Fruit fly (Drosophila melanogaster) whole organism, embryonic: Measurements from ENCODE around the gene sky.

Experiments
- Abd-B ChIP-seq: fragments of 200-800 bp; sonication (Bioruptor generic); optimal IDR thresholded peaks from 2 replicates; lab custom pipeline; 2018; ENCODE audit warnings: missing biosample characterization, mild to moderate bottlenecking, missing genetic modification characterization, moderate library complexity
- Atf-2 ChIP-seq: fragments of 200-800 bp; sonication (Bioruptor generic); optimal IDR thresholded peaks from 2 replicates; lab custom pipeline; 2016; ENCODE audit warnings: missing biosample characterization, missing genetic modification characterization
- Bteb2 ChIP-seq: fragments of 200-800 bp; sonication (Bioruptor generic); optimal IDR thresholded peaks from 2 replicates; lab custom pipeline; 2016; ENCODE audit warnings: missing biosample characterization, missing genetic modification characterization
- CG11247 ChIP-seq: fragments of 200-800 bp; sonication (Bioruptor generic); IDR thresholded peaks from 2 replicates; pipeline ENCODE4 v1.3.6; 2022; ENCODE audit warnings: missing biosample characterization, missing genetic modification characterization
- CG12299 ChIP-seq: fragments of 200-800 bp; sonication (Bioruptor generic); optimal IDR thresholded peaks from 2 replicates; lab custom pipeline; 2018; ENCODE audit warnings: missing biosample characterization, mild to moderate bottlenecking, missing genetic modification characterization
- CG12942 ChIP-seq: fragments of 200-800 bp; sonication (Bioruptor generic); optimal IDR thresholded peaks from 3 replicates; lab custom pipeline; 2016; ENCODE audit warnings: missing biosample characterization, missing genetic modification characterization
- CG13424 ChIP-seq: fragments of 200-800 bp; sonication (Bioruptor generic); optimal IDR thresholded peaks from 2 replicates; lab custom pipeline; 2019; ENCODE audit warnings: missing biosample characterization, mild to moderate bottlenecking, missing genetic modification characterization, moderate library complexity
- CG14860 ChIP-seq: fragments of 200-800 bp; sonication (Bioruptor generic); IDR thresholded peaks from 3 replicates; pipeline ENCODE4 v1.3.6; 2022; ENCODE audit warnings: missing biosample characterization, missing genetic modification characterization; ENCODE audit not compliant: partially characterized antibody
- CG15073 ChIP-seq: fragments of 200-800 bp; sonication (Bioruptor generic); optimal IDR thresholded peaks from 2 replicates; lab custom pipeline; 2016; ENCODE audit warnings: missing biosample characterization, missing genetic modification characterization
- CG17359 ChIP-seq: fragments of 200-800 bp; sonication (Bioruptor generic); optimal IDR thresholded peaks from 3 replicates; lab custom pipeline; 2018; ENCODE audit warnings: missing biosample characterization, mild to moderate bottlenecking, missing genetic modification characterization, moderate library complexity
- CG1832 ChIP-seq: fragments of 200-800 bp; sonication (Bioruptor generic); optimal IDR thresholded peaks from 2 replicates; lab custom pipeline; 2017; ENCODE audit warnings: missing biosample characterization, mild to moderate bottlenecking, missing genetic modification characterization, inconsistent platforms
- CG30020 ChIP-seq: fragments of 200-800 bp; optimal IDR thresholded peaks from 2 replicates; lab custom pipeline; 2019; ENCODE audit warnings: missing biosample characterization, mild to moderate bottlenecking, missing genetic modification characterization, moderate library complexity
- CG31441 ChIP-seq: fragments of 200-800 bp; sonication (Bioruptor generic); IDR thresholded peaks from 2 replicates; pipeline ENCODE4 v1.3.6; 2022; ENCODE audit warnings: missing biosample characterization, missing genetic modification characterization
- CG3995 ChIP-seq: fragments of 200-800 bp; sonication (Bioruptor generic); optimal IDR thresholded peaks from 3 replicates; lab custom pipeline; 2016; ENCODE audit warnings: missing biosample characterization, missing genetic modification characterization
- CG8388 ChIP-seq: fragments of 200-800 bp; sonication (Bioruptor generic); optimal IDR thresholded peaks from 2 replicates; lab custom pipeline; 2019; ENCODE audit warnings: missing biosample characterization, mild to moderate bottlenecking, missing genetic modification characterization, moderate library complexity
- CG8924 ChIP-seq: fragments of 200-800 bp; optimal IDR thresholded peaks from 3 replicates; lab custom pipeline; 2019; ENCODE audit warnings: missing biosample characterization, mild to moderate bottlenecking, missing genetic modification characterization, moderate library complexity
- CG9437 ChIP-seq: fragments of 200-800 bp; sonication (Bioruptor generic); optimal IDR thresholded peaks from 2 replicates; lab custom pipeline; 2018; ENCODE audit warnings: missing biosample characterization, mild to moderate bottlenecking, missing genetic modification characterization
- CG9932 ChIP-seq: fragments of 200-800 bp; sonication (Bioruptor generic); IDR thresholded peaks from 2 replicates; pipeline ENCODE4 v1.3.6; 2022; ENCODE audit warnings: missing biosample characterization, missing genetic modification characterization
- Elba2 ChIP-seq: fragments of 200-800 bp; sonication (Bioruptor generic); optimal IDR thresholded peaks from 3 replicates; lab custom pipeline; 2016; ENCODE audit warnings: missing biosample characterization, missing genetic modification characterization
- HLH54F ChIP-seq: fragments of 200-800 bp; sonication (Bioruptor generic); optimal IDR thresholded peaks from 3 replicates; lab custom pipeline; 2016; ENCODE audit warnings: missing biosample characterization, missing genetic modification characterization
- Hmx ChIP-seq: fragments of 200-800 bp; sonication (Bioruptor generic); optimal IDR thresholded peaks from 2 replicates; lab custom pipeline; 2016; ENCODE audit warnings: missing biosample characterization, missing genetic modification characterization
- Kr ChIP-seq: fragments of 200-800 bp; sonication (Bioruptor generic); optimal IDR thresholded peaks from 2 replicates; lab custom pipeline; 2017; ENCODE audit warnings: missing biosample characterization, mild to moderate bottlenecking, missing genetic modification characterization
- Lhr ChIP-seq: fragments of 200-800 bp; sonication (Bioruptor generic); optimal IDR thresholded peaks from 3 replicates; lab custom pipeline; 2017; ENCODE audit warnings: mild to moderate bottlenecking, missing biosample characterization, missing genetic modification reagents, missing genetic modification characterization
- Lpt ChIP-seq: fragments of >200 bp; optimal IDR thresholded peaks from 2 replicates; lab custom pipeline; 2018; ENCODE audit warnings: missing biosample characterization, missing genetic modification characterization
- Myb ChIP-seq: fragments of 200-800 bp; sonication (Bioruptor generic); optimal IDR thresholded peaks from 2 replicates; lab custom pipeline; 2016; ENCODE audit warnings: missing biosample characterization, missing genetic modification characterization
- NfI ChIP-seq: fragments of 200-800 bp; sonication (Bioruptor generic); optimal IDR thresholded peaks from 3 replicates; lab custom pipeline; 2018; ENCODE audit warnings: missing biosample characterization, mild to moderate bottlenecking, missing genetic modification characterization, moderate library complexity
- Poxn ChIP-seq: fragments of 200-800 bp; sonication (Bioruptor generic); IDR thresholded peaks from 2 replicates; pipeline ENCODE4 v1.3.6; 2022; ENCODE audit warnings: missing biosample characterization, missing genetic modification characterization
- Rx ChIP-seq: fragments of 200-800 bp; sonication (Bioruptor generic); IDR thresholded peaks from 2 replicates; pipeline ENCODE4 v1.3.6; 2022; ENCODE audit warnings: missing biosample characterization, missing genetic modification characterization
- Stat92E ChIP-seq, 3 experiments: fragments of >200 bp in 2 of 3; fragments of 200-800 bp in 1 of 3; sonication (Bioruptor generic) in 1 of 3; optimal IDR thresholded peaks; 2 replicates each; lab custom pipeline; 2017 to 2019; ENCODE audit warnings: missing biosample characterization in 3 of 3, missing genetic modification characterization in 3 of 3, mild to moderate bottlenecking in 1 of 3, moderate library complexity in 1 of 3
- crc ChIP-seq: fragments of 200-800 bp; sonication (Bioruptor generic); optimal IDR thresholded peaks from 2 replicates; lab custom pipeline; 2016; ENCODE audit warnings: missing biosample characterization, missing genetic modification characterization
- croc ChIP-seq: fragments of 200-800 bp; sonication (Bioruptor generic); conservative IDR thresholded peaks from 3 replicates; pipeline ENCODE4 v1.3.6; 2022; ENCODE audit warnings: missing biosample characterization, missing genetic modification characterization
- crol ChIP-seq: fragments of 200-800 bp; sonication (Bioruptor generic); IDR thresholded peaks from 2 replicates; pipeline ENCODE4 v1.3.6; 2022; ENCODE audit warnings: missing biosample characterization, missing genetic modification characterization
- dati ChIP-seq: fragments of 200-800 bp; sonication (Bioruptor generic); IDR thresholded peaks from 2 replicates; pipeline ENCODE4 v1.3.6; 2022; ENCODE audit warnings: missing biosample characterization, missing genetic modification characterization
- gcm ChIP-seq: fragments of 200-800 bp; sonication (Bioruptor generic); optimal IDR thresholded peaks from 2 replicates; lab custom pipeline; 2019; ENCODE audit warnings: missing biosample characterization, mild to moderate bottlenecking, missing genetic modification characterization, moderate library complexity
- h ChIP-seq: fragments of >200 bp; optimal IDR thresholded peaks from 2 replicates; lab custom pipeline; 2017
- kni ChIP-seq: fragments of 200-800 bp; sonication (Bioruptor generic); optimal IDR thresholded peaks from 3 replicates; lab custom pipeline; 2017; ENCODE audit warnings: mild to moderate bottlenecking, missing biosample characterization, missing genetic modification reagents, missing genetic modification characterization
- mam ChIP-seq: fragments of 200-800 bp; sonication (Bioruptor generic); optimal IDR thresholded peaks from 3 replicates; lab custom pipeline; 2016; ENCODE audit warnings: missing biosample characterization, missing genetic modification characterization
- org-1 ChIP-seq: fragments of 200-800 bp; sonication (Bioruptor generic); optimal IDR thresholded peaks from 2 replicates; lab custom pipeline; 2017; ENCODE audit warnings: missing biosample characterization, missing genetic modification characterization
- phol ChIP-seq: fragments of 200-800 bp; sonication (Bioruptor generic); optimal IDR thresholded peaks from 3 replicates; lab custom pipeline; 2018; ENCODE audit warnings: missing biosample characterization, mild to moderate bottlenecking, missing genetic modification characterization, moderate library complexity
- prd ChIP-seq, 3 experiments: fragments of >200 bp in 2 of 3; fragments of 200-800 bp in 1 of 3; sonication (Bioruptor generic) in 1 of 3; optimal IDR thresholded peaks in 2 of 3; IDR thresholded peaks in 1 of 3; 2 replicates in 2 of 3; 3 replicates in 1 of 3; pipeline versions ENCODE4 v1.3.6 to Lab custom; 2017 to 2022; ENCODE audit warnings: missing biosample characterization in 1 of 3, missing genetic modification characterization in 1 of 3
- pros ChIP-seq: fragments of 200-800 bp; sonication (Bioruptor generic); optimal IDR thresholded peaks from 3 replicates; lab custom pipeline; 2019; ENCODE audit warnings: missing biosample characterization, mild to moderate bottlenecking, missing genetic modification characterization, moderate library complexity
- pum ChIP-seq: fragments of 200-800 bp; sonication (Bioruptor generic); optimal IDR thresholded peaks from 2 replicates; lab custom pipeline; 2016; ENCODE audit warnings: missing biosample characterization, missing genetic modification characterization
- rib ChIP-seq: fragments of 200-800 bp; sonication (Bioruptor generic); IDR thresholded peaks from 2 replicates; pipeline ENCODE4 v1.3.6; 2022; ENCODE audit warnings: missing biosample characterization, missing genetic modification characterization
- row ChIP-seq: fragments of 200-800 bp; sonication (Bioruptor generic); IDR thresholded peaks from 3 replicates; pipeline ENCODE4 v1.3.6; 2022; ENCODE audit warnings: missing biosample characterization, missing genetic modification characterization
- sc ChIP-seq, 3 experiments: fragments of >200 bp in 2 of 3; fragments of 200-800 bp in 1 of 3; sonication (Bioruptor generic) in 1 of 3; optimal IDR thresholded peaks; 2 replicates in 2 of 3; 3 replicates in 1 of 3; lab custom pipeline; 2017; ENCODE audit warnings: mild to moderate bottlenecking in 1 of 3, missing biosample characterization in 1 of 3, missing genetic modification characterization in 1 of 3, missing genetic modification reagents in 1 of 3
- trh ChIP-seq: fragments of 200-800 bp; sonication (Bioruptor generic); optimal IDR thresholded peaks from 2 replicates; lab custom pipeline; 2016; ENCODE audit warnings: missing biosample characterization, missing genetic modification characterization
- unc-4 ChIP-seq: fragments of 200-800 bp; sonication (Bioruptor generic); IDR thresholded peaks from 2 replicates; pipeline ENCODE4 v1.3.6; 2022; ENCODE audit warnings: missing biosample characterization, missing genetic modification characterization; ENCODE audit not compliant: partially characterized antibody
- z ChIP-seq: fragments of 200-800 bp; sonication (Bioruptor generic); IDR thresholded peaks from 3 replicates; pipeline ENCODE4 v1.3.6; 2022; ENCODE audit warnings: missing biosample characterization, missing genetic modification characterization

Gene sky

dm6 chr2L:20922196-20923087 lies 3.7 kb upstream of the sky start, which contains the start of gene Mtp (continued):
- TF ChIP-seq Stat92E (GFP tag; optimal IDR thresholded peaks at IDR 0.05; lab: Kevin White, UChicago) (no peak), phol (tag; lab: Kevin White, UChicago) (peak; percentile 75), row (GFP tag; lab: Robert Waterston, UW) (peak; percentile 92), CG15073 (GFP tag; lab: Kevin White, UChicago) (no peak), unc-4 (GFP tag; lab: Robert Waterston, UW) (no peak), rib (no peak), crol (GFP tag; lab: Robert Waterston, UW) (peak; percentile 35; the same call in 1 of the 2 replicates), CG9932 (GFP tag; lab: Robert Waterston, UW) (peak; percentile 51), CG12942 (GFP tag; lab: Kevin White, UChicago) (peak; percentile 67), CG13424 (tag; lab: Kevin White, UChicago) (peak; percentile 80), Abd-B (GFP tag; lab: Kevin White, UChicago) (peak; percentile 48), Hmx (peak; percentile 61), h (lab: Kevin White, UChicago) (no peak), CG11247 (GFP tag; lab: Robert Waterston, UW) (peak; percentile 61), mam (peak; percentile 55), CG30020 (tag; lab: Kevin White, UChicago) (peak; percentile 58), CG8924 (peak; percentile 77), trh (no peak), croc (GFP tag; lab: Robert Waterston, UW) (peak; percentile 76), sc (optimal IDR thresholded peaks at IDR 0.05; lab: Kevin White, UChicago) (no peak), sc (GFP tag; optimal IDR thresholded peaks at IDR 0.05; lab: Kevin White, UChicago) (peak; percentile 67), CG12299 (no peak), CG8388 (GFP tag; lab: Kevin White, UChicago) (peak; percentile 77), kni (GFP tag; lab: Kevin White, UChicago) (peak; percentile 75), CG1832 (GFP tag; lab: Kevin White, UChicago) (no peak), org-1 (peak; percentile 81), Rx (GFP tag; lab: Robert Waterston, UW) (no peak), CG9437 (peak; percentile 58), CG3995 (GFP tag; lab: Kevin White, UChicago) (peak; percentile 32), gcm (peak; percentile 63), prd (optimal IDR thresholded peaks at IDR 0.05; lab: Kevin White, UChicago) (no peak), prd (GFP tag; IDR thresholded peaks at IDR 0.05; lab: Robert Waterston, UW) (no peak; the same call in 2 of the 3 replicates), dati (GFP tag; lab: Robert Waterston, UW) (no peak), Bteb2 (peak; percentile 48), Elba2 (GFP tag; lab: Kevin White, UChicago) (no peak), pros (GFP tag; lab: Kevin White, UChicago) (peak; percentile 24), CG31441 (GFP tag; lab: Robert Waterston, UW) (peak; percentile 69), Kr (GFP tag; lab: Kevin White, UChicago) (peak; percentile 61), Myb (GFP tag; lab: Kevin White, UChicago) (peak; percentile 59), z (no peak), Poxn (GFP tag; lab: Robert Waterston, UW) (no peak), pum (GFP tag; lab: Kevin White, UChicago) (peak; percentile 74), NfI (GFP tag; lab: Kevin White, UChicago) (peak; percentile 72), HLH54F (GFP tag; lab: Kevin White, UChicago) (peak; percentile 79), CG14860 (GFP tag; lab: Robert Waterston, UW) (peak; percentile 47; the same call in 1 of the 3 replicates), crc (GFP tag; lab: Kevin White, UChicago) (peak; percentile 41), CG17359 (peak; percentile 56), Lpt (GFP tag; lab: Kevin White, UChicago) (no peak), Lhr (GFP tag; lab: Kevin White, UChicago) (peak; percentile 49), Atf-2 (GFP tag; lab: Kevin White, UChicago) (peak; percentile 71)
